Fruit fly (Drosophila melanogaster): ENCODE measurements around the gene dnk.

dnk gene

dm6 chr3R:18980863-18981536 lies at the start of gene dnk, which contains the start of gene Smu1:
TSS of gene dnk (plus strand) at chr3R:18980995.
TSS of gene Smu1 (minus strand) at chr3R:18981324.
- peak; percentile 59 for TF ChIP-seq CG17801 (GFP tag; optimal IDR thresholded peaks at IDR 0.05; ENCODE audit: partially characterized antibody)

dm6 chr3R:18931725-18932124 lies 49.1 kb upstream of the dnk start:
- no peak for TF ChIP-seq CG17801 (GFP tag; optimal IDR thresholded peaks at IDR 0.05; ENCODE audit: partially characterized antibody)

- no peak for TF ChIP-seq CG17801 (GFP tag; optimal IDR thresholded peaks at IDR 0.05; ENCODE audit: partially characterized antibody)
These were observed 33.5 kb upstream of the dnk start for dm6 chr3R:18947307-18947706.

- TF ChIP-seq CG17801 (GFP tag; optimal IDR thresholded peaks at IDR 0.05; ENCODE audit: partially characterized antibody), result no peak
These were observed 31.7 kb upstream of the dnk start for dm6 chr3R:18949131-18949530.

- no peak for TF ChIP-seq CG17801 (GFP tag; optimal IDR thresholded peaks at IDR 0.05; ENCODE audit: partially characterized antibody)
These were observed 30.9 kb upstream of the dnk start, which contains the start of gene CG43732 for dm6 chr3R:18949896-18950295. TSS of gene CG43732 (plus strand) at chr3R:18950196.

dm6 chr3R:18964819-18965218 lies 16.0 kb upstream of the dnk start:
- no peak for TF ChIP-seq CG17801 (GFP tag; optimal IDR thresholded peaks at IDR 0.05; ENCODE audit: partially characterized antibody)

- TF ChIP-seq CG17801 (GFP tag; optimal IDR thresholded peaks at IDR 0.05; ENCODE audit: partially characterized antibody), result no peak
These were observed 2.1 kb upstream of the dnk start, which contains the start of gene euc for dm6 chr3R:18978709-18979108. TSS of gene euc (minus strand) at chr3R:18978809.

- TF ChIP-seq CG17801 (GFP tag; optimal IDR thresholded peaks at IDR 0.05; ENCODE audit: partially characterized antibody), result peak; percentile 83
These were observed 2.9 kb downstream of the dnk start, which contains the start of the genes snRNP-U1-C and gukh for dm6 chr3R:18983614-18984185. TSS of gene snRNP-U1-C (minus strand) at chr3R:18983650. TSS of gene gukh (plus strand) at chr3R:18984025.

- TF ChIP-seq CG17801 (GFP tag; optimal IDR thresholded peaks at IDR 0.05; ENCODE audit: partially characterized antibody), result peak; percentile 81
These were observed 4.5 kb downstream of the dnk start for dm6 chr3R:18985114-18985785.

dm6 chr3R:18986089-18986887 lies 5.5 kb downstream of the dnk start:
- no peak for TF ChIP-seq CG17801 (GFP tag; optimal IDR thresholded peaks at IDR 0.05; ENCODE audit: partially characterized antibody)

- TF ChIP-seq CG17801 (GFP tag; optimal IDR thresholded peaks at IDR 0.05; ENCODE audit: partially characterized antibody), result no peak
These were observed 6.9 kb downstream of the dnk start for dm6 chr3R:18987428-18988416.

dm6 chr3R:18988957-18989818 lies 8.4 kb downstream of the dnk start:
- no peak for TF ChIP-seq CG17801 (GFP tag; optimal IDR thresholded peaks at IDR 0.05; ENCODE audit: partially characterized antibody)

dm6 chr3R:18989819-18990137 lies 9.0 kb downstream of the dnk start:
- no peak for TF ChIP-seq CG17801 (GFP tag; optimal IDR thresholded peaks at IDR 0.05; ENCODE audit: partially characterized antibody)
